Worm (Caenorhabditis elegans) whole organism, early embryonic: ENCODE results near the gene gsr-1.

Source experiments
- B0310.2 ChIP-seq: sonication (generic microtip); optimal IDR thresholded peaks from 2 replicates; lab custom pipeline; 2016; ENCODE audit warnings: mild to moderate bottlenecking, missing genetic modification characterization, missing compliant biosample characterization
- F13C5.2 ChIP-seq: sonication (generic microtip); optimal IDR thresholded peaks from 2 replicates; lab custom pipeline; 2017; ENCODE audit warnings: mild to moderate bottlenecking, missing genetic modification characterization, inconsistent platforms, missing compliant biosample characterization
- aly-1 ChIP-seq: sonication (generic microtip); optimal IDR thresholded peaks from 2 replicates; lab custom pipeline; 2016; ENCODE audit warnings: missing genetic modification characterization, missing compliant biosample characterization
- ama-1 ChIP-seq: fragments of 150-350 bp; optimal IDR thresholded peaks from 2 replicates; lab custom pipeline; 2014
- ceh-13 ChIP-seq: fragments of 200-800 bp; sonication (Bioruptor generic); optimal IDR thresholded peaks from 2 replicates; lab custom pipeline; 2018; ENCODE audit warnings: mild to moderate bottlenecking, missing genetic modification characterization, missing compliant biosample characterization
- ceh-36 ChIP-seq: sonication (generic microtip); optimal IDR thresholded peaks from 2 replicates; lab custom pipeline; 2016; ENCODE audit warnings: missing genetic modification characterization, inconsistent platforms, missing compliant biosample characterization
- ets-7 ChIP-seq: sonication (generic microtip); optimal IDR thresholded peaks from 2 replicates; lab custom pipeline; 2016; ENCODE audit warnings: missing genotype, missing genetic modification characterization, missing compliant biosample characterization
- flt-1 ChIP-seq: fragments of 200-800 bp; sonication (Bioruptor generic); IDR thresholded peaks from 2 replicates; pipeline ENCODE4 v1.3.6; 2022; ENCODE audit warnings: missing genetic modification characterization, missing compliant biosample characterization
- hmbx-1 ChIP-seq: sonication (generic microtip); optimal IDR thresholded peaks from 2 replicates; lab custom pipeline; 2016; ENCODE audit warnings: mild to moderate bottlenecking, missing genetic modification characterization, missing compliant biosample characterization
- hmg-4 ChIP-seq: fragments of 200-800 bp; sonication (Bioruptor generic); optimal IDR thresholded peaks from 2 replicates; lab custom pipeline; 2018; ENCODE audit warnings: mild to moderate bottlenecking, missing genetic modification characterization, missing compliant biosample characterization
- hnd-1 ChIP-seq: sonication (generic microtip); optimal IDR thresholded peaks from 2 replicates; lab custom pipeline; 2016; ENCODE audit warnings: missing genetic modification characterization, missing compliant biosample characterization
- pes-1 ChIP-seq: fragments of 200-800 bp; sonication (Bioruptor generic); IDR thresholded peaks from 2 replicates; pipeline ENCODE4 v1.3.6; 2022; ENCODE audit warnings: missing genetic modification reagents, missing genetic modification characterization, missing compliant biosample characterization
- scrt-1 ChIP-seq: fragments of 200-800 bp; sonication (Bioruptor generic); IDR thresholded peaks from 2 replicates; pipeline ENCODE4 v1.3.6; 2022; ENCODE audit warnings: missing genetic modification characterization, missing compliant biosample characterization
- sea-1 ChIP-seq: fragments of 200-800 bp; sonication (Bioruptor generic); conservative IDR thresholded peaks from 2 replicates; pipeline ENCODE4 v1.3.6; 2022; ENCODE audit warnings: missing genetic modification characterization, missing compliant biosample characterization
- tbx-11 ChIP-seq: fragments of 200-800 bp; sonication (Bioruptor generic); IDR thresholded peaks from 2 replicates; pipeline ENCODE4 v1.3.6; 2022; ENCODE audit warnings: missing genetic modification characterization, missing compliant biosample characterization
- tbx-37 ChIP-seq: fragments of 200-800 bp; sonication (Bioruptor generic); conservative IDR thresholded peaks from 2 replicates; pipeline ENCODE4 v1.3.6; 2022; ENCODE audit warnings: missing genetic modification reagents, missing genetic modification characterization, missing compliant biosample characterization
- tra-4 ChIP-seq: sonication (generic microtip); optimal IDR thresholded peaks from 2 replicates; lab custom pipeline; 2017; ENCODE audit warnings: missing genetic modification characterization, missing compliant biosample characterization

Gene gsr-1

DNA sequence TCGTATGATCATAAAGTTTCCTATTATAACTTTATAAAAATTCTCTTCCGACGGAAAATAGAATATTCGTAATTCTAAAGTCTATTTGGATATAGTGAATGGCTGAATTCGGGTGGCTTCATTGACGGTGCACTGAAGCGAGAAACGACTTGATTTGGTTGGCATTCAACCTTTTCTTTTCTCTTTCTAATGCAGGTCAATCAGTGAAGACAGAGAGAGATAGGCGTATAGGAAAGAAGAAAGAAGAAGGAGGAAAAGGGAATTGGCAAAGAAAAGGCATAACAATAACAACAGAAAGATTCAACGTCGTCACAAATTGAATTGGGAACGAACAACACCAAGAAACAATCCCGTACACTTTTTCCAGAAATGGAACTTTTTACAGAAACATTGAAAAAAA, 24.8 kb downstream of the gsr-1 start:
- no peak for TF ChIP-seq hmbx-1 (tag; lab: Kevin White, UChicago)
- TF ChIP-seq flt-1 (GFP tag; lab: Robert Waterston, UW): no peak
- TF ChIP-seq scrt-1 (GFP tag; lab: Robert Waterston, UW): no peak
- TF ChIP-seq aly-1: no peak
- TF ChIP-seq hnd-1 (tag; lab: Kevin White, UChicago): no peak
- no peak for TF ChIP-seq ets-7 (tag; lab: Kevin White, UChicago)
- no peak for TF ChIP-seq ceh-13 (GFP tag; lab: Kevin White, UChicago)
- TF ChIP-seq F13C5.2: no peak
- TF ChIP-seq ceh-36 (tag; lab: Kevin White, UChicago): no peak
- no peak for TF ChIP-seq hmg-4 (GFP tag; lab: Kevin White, UChicago)
- no peak for TF ChIP-seq B0310.2 (tag; lab: Kevin White, UChicago)
- TF ChIP-seq sea-1 (GFP tag; lab: Robert Waterston, UW): no peak

DNA sequence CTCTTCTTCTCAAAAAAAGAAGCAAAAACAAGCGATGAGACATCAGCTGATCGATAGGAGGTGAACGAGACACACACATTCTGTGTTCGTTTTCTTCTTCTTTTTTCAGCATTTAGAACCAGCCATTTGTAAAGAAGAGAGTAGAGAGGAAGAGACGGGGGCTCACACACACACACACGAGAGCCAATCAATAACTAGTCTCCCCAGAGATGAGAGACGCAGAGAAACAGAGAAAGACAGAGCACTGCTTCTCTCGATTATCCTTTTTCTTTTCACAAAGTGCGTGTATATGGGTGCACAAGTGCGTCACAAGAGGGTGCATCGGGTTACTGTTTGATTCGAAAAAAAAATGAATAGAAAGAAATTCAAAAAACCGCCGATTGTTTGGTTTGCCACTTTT, 26.7 kb downstream of the gsr-1 start:
- TF ChIP-seq flt-1 (GFP tag; lab: Robert Waterston, UW) (0 out of 2 replicates have a peak, but pooled peaks have one; percentile 12), ceh-36 (tag; lab: Kevin White, UChicago) (no peak), hmg-4 (GFP tag; lab: Kevin White, UChicago) (peak; percentile 29), F13C5.2 (no peak)

DNA sequence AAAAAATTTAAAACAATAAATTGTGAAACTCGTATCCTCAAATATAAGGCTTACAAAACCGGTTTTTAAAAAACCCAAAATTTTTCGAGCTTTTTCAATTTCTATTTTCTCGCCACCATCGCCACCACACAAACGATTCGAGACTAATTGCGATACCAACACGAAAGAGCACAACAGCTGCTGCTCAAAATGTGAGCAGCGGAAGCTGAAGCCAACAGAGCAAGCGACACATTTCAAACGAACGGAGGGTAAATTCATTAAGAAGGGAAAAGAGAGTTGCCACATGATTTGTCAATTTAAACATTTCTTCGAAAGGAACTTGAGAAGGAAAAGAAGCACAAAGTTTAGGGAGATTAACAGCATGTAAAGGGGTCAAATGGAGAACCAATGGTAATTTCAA, 28.4 kb downstream of the gsr-1 start:
- TF ChIP-seq hnd-1 (tag; lab: Kevin White, UChicago) (no peak), sea-1 (GFP tag; lab: Robert Waterston, UW) (no peak), tbx-37 (GFP tag; lab: Robert Waterston, UW) (no peak), hmbx-1 (tag; lab: Kevin White, UChicago) (no peak), scrt-1 (GFP tag; lab: Robert Waterston, UW) (no peak), ceh-36 (tag; lab: Kevin White, UChicago) (no peak), flt-1 (GFP tag; lab: Robert Waterston, UW) (no peak), hmg-4 (GFP tag; lab: Kevin White, UChicago) (no peak), pes-1 (GFP tag; lab: Robert Waterston, UW) (no peak), ceh-13 (GFP tag; lab: Kevin White, UChicago) (no peak), ets-7 (tag; lab: Kevin White, UChicago) (no peak), aly-1 (no peak), B0310.2 (tag; lab: Kevin White, UChicago) (no peak), tra-4 (no peak), ama-1 (lab: Kevin White, UChicago) (no peak), F13C5.2 (no peak), tbx-11 (no peak)

DNA sequence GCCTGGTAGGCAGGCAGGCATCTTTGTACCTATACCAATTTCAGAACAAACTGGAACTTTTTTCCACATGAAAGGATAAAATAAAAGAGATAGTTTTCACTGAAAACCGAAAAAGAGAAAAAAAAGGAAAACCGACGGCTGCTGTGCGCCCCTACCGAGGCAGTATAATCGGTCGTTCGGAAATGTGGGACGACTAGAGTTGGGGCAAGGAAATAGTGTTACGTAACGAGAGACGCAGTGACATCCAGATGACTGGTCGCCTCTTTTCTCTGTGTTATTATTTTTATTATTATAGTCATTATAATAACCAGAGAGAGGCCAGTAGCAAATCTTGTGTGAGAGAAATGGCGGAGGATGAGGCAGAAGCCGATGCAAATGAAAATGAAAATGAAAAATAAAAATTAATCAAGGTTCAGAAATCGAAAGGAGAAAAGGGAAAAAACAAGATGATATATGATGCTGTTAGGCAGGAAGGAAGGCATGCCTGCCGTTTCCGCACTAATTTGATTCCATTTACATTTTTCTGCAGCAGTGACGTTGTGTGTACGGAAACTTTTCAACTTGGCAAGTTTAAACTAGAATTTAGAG, 30.7 kb downstream of the gsr-1 start:
- TF ChIP-seq flt-1 (GFP tag; lab: Robert Waterston, UW) (no peak), tbx-37 (GFP tag; lab: Robert Waterston, UW) (no peak), sea-1 (GFP tag; lab: Robert Waterston, UW) (no peak), ama-1 (lab: Kevin White, UChicago) (no peak), scrt-1 (GFP tag; lab: Robert Waterston, UW) (no peak), aly-1 (no peak), hmbx-1 (tag; lab: Kevin White, UChicago) (no peak), B0310.2 (tag; lab: Kevin White, UChicago) (no peak), hnd-1 (tag; lab: Kevin White, UChicago) (no peak), hmg-4 (GFP tag; lab: Kevin White, UChicago) (no peak), tra-4 (no peak), F13C5.2 (no peak)

DNA sequence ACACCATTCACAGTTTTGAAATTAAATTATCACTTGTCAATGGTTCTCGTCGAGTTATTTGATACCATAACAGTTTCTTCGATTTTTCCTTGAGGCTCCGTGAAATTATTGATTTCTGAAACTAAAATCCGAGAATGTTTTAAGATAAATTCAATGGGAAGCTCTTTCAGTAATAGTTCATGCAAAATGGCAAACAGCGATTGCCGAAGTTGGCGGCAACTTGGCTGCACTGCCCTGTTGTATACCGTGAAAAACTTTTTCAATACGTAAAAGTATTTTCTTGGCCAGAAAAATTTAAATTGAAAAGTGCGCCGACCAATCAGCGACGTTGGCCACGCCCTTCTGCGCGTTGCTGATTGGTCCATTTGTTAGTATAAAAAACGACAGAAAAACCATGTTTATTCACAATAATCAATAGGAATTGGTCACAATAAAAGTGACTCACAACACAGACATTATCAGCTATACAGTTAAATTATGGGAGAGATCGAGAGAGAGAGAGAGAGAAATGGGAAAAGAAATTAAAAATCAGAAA, 32.2 kb downstream of the gsr-1 start:
- TF ChIP-seq ceh-13 (GFP tag; lab: Kevin White, UChicago) (no peak), ama-1 (lab: Kevin White, UChicago) (no peak), hmbx-1 (tag; lab: Kevin White, UChicago) (no peak), F13C5.2 (no peak), B0310.2 (tag; lab: Kevin White, UChicago) (no peak)

DNA sequence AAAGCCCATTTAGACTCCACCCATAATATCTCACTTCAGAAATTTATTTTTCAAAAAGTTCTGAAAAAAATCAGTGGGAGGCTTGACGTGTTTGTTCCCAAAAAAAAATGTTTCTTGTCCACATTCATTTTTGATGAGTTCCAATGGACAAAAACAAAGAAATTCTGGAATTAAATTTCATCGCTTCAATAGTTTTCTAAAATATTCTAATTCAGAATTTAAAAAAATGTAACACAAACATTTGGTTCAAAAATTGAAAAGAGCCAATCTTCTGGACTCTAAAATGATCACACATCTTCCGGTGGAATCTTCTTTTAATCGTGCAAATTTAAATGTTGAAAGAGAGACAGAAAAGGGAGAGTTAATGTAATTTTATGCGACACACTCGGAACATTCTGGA, 41.8 kb downstream of the gsr-1 start:
- TF ChIP-seq ceh-36 (tag; lab: Kevin White, UChicago): no peak
- TF ChIP-seq hmbx-1 (tag; lab: Kevin White, UChicago): no peak
- TF ChIP-seq B0310.2 (tag; lab: Kevin White, UChicago): no peak
- TF ChIP-seq tbx-37 (GFP tag; lab: Robert Waterston, UW): no peak
- TF ChIP-seq tra-4: no peak
- no peak for TF ChIP-seq hmg-4 (GFP tag; lab: Kevin White, UChicago)

DNA sequence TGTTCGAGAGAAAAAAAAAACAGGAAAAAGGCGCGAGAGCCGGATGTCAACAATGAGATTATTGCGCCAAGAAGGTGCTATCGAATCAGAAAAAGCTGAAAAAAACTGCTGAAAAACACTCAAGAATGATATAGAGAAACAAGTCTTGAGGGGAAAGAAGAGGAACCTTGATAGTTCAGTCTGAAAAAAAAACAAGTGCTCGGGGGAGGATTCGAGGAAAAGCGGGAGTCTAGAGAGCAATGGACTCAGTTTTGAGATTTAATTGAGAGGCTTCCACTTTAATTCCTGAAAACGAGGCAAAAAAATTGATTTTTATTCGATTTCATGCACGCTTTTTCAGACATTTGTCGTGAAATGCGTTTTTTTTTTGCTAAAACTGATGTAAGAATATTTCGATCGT, 43.9 kb downstream of the gsr-1 start, which contains the start of gene npr-15:
Gene npr-15, minus strand, starts transcription at position 101 of the 400 bp plus-strand sequence.
- no peak for TF ChIP-seq tra-4
- no peak for TF ChIP-seq tbx-37 (GFP tag; lab: Robert Waterston, UW)
- no peak for TF ChIP-seq ceh-13 (GFP tag; lab: Kevin White, UChicago)
- TF ChIP-seq hnd-1 (tag; lab: Kevin White, UChicago): no peak
- TF ChIP-seq B0310.2 (tag; lab: Kevin White, UChicago): no peak
- no peak for TF ChIP-seq scrt-1 (GFP tag; lab: Robert Waterston, UW)
- TF ChIP-seq hmg-4 (GFP tag; lab: Kevin White, UChicago): no peak
- no peak for TF ChIP-seq pes-1 (GFP tag; lab: Robert Waterston, UW)
- TF ChIP-seq tbx-11: no peak
- TF ChIP-seq ets-7 (tag; lab: Kevin White, UChicago): no peak
- no peak for TF ChIP-seq sea-1 (GFP tag; lab: Robert Waterston, UW)
- no peak for TF ChIP-seq aly-1
- no peak for TF ChIP-seq hmbx-1 (tag; lab: Kevin White, UChicago)
- no peak for TF ChIP-seq F13C5.2
- TF ChIP-seq ama-1 (lab: Kevin White, UChicago): no peak
